Fruit fly (Drosophila melanogaster): ENCODE results near the gene CDase.

CDase gene

DNA sequence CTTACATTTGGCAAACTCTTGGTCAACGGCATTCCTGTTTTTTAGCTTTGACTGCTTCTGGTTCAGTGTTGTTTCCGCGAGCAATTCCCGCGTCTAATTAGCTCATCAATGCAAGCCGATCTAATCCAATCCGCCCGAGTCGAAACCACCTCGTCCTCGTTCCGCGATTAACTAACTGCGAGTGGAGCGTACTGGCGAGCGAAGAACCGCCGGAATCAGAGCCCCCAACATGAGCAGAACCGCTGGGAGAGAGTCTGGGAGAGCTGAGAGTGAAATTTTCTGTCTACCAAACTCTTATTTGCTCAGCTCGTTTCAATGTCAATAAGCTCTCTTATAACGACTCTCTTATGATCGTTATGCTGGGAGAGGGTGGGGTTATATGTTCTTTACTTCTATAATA, 9.1 kb upstream of the CDase start (continued):
- TF ChIP-seq Sp1 (GFP tag; optimal IDR thresholded peaks at IDR 0.05) (peak; percentile 66), pan (optimal IDR thresholded peaks at IDR 0.05) (no peak), sage (GFP tag; optimal IDR thresholded peaks at IDR 0.05) (peak; percentile 93), CG9705 (GFP tag; optimal IDR thresholded peaks at IDR 0.05) (peak; percentile 29), sv (GFP tag; optimal IDR thresholded peaks at IDR 0.05) (peak; percentile 63), Abd-B (GFP tag; optimal IDR thresholded peaks at IDR 0.05) (no peak), Hr83 (GFP tag; optimal IDR thresholded peaks at IDR 0.05; ENCODE audit: poor library complexity, severe bottlenecking) (peak; percentile 100), dl (GFP tag; optimal IDR thresholded peaks at IDR 0.05; ENCODE audit: insufficient read depth in 1 of 2, partially characterized antibody in 2 of 2) (peak; percentile 95 to 97), rgr (GFP tag; optimal IDR thresholded peaks at IDR 0.05) (peak; percentile 95), OdsH (GFP tag; optimal IDR thresholded peaks at IDR 0.05) (peak; percentile 88)

DNA sequence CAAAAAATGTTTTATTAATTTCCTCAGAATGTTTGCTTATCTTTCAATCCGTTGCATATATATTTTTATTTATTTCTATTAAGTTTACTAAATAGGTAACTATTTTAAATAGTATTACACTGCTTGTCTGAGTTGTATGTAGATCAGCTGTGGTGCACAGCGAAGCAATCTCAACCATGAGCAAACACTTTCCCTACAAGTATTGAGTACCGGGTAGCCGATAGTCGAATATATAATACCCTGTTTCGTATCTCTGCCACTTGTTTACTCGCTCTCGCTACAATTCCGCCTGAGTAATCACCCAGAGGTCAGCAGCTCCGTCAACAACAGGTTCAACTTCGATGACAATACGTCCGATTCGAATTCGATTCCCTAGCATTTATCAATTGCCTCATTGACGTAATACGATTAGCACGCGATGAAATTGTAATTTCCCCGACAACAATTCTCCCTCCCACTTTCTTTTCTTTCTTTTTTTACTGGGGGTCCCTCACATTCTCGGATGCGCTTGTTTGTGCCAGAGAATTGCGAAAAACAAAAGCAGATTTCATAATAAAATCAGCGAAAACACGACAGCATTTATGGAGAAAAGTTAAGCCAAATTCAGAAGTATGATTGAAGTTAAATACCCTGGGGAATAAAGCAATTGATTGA, 8.5 kb upstream of the CDase start:
- TF ChIP-seq tai (GFP tag; optimal IDR thresholded peaks at IDR 0.05) (no peak), Hnf4 (GFP tag; optimal IDR thresholded peaks at IDR 0.05) (no peak), pan (optimal IDR thresholded peaks at IDR 0.05) (no peak), Rel (GFP tag; optimal IDR thresholded peaks at IDR 0.05) (no peak), Rel (tag; optimal IDR thresholded peaks at IDR 0.05) (peak; percentile 97)

DNA sequence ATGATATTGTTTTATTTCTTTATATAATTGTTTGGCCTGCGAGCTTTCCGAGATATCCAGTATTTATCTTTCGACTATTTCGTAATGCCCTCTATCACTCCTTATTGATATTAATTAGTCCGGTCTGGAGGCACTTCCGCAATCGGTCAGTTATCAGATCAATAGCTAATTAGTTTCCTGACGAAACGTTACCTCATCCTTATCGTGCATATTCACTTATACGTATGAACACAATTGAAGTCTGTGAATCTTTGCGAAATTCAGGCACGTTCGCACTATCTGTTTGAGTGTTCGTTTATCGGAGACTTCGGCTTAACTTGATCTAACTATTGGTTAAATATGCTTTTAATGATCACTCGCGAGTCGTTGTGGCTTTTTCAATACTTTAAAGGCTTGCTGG, 6.1 kb upstream of the CDase start:
- no peak for TF ChIP-seq Dfd (GFP tag; optimal IDR thresholded peaks at IDR 0.05)
- TF ChIP-seq usp (GFP tag; optimal IDR thresholded peaks at IDR 0.05): no peak
- no peak for TF ChIP-seq CrebA (GFP tag; optimal IDR thresholded peaks at IDR 0.05; ENCODE audit: borderline replicate concordance)
- no peak for TF ChIP-seq GATAd (GFP tag; optimal IDR thresholded peaks at IDR 0.05)
- TF ChIP-seq CG32264 (GFP tag; optimal IDR thresholded peaks at IDR 0.05): no peak
- no peak for TF ChIP-seq Mio (GFP tag; optimal IDR thresholded peaks at IDR 0.05)
- TF ChIP-seq Vsx2 (GFP tag; optimal IDR thresholded peaks at IDR 0.05; ENCODE audit: partially characterized antibody): no peak
- TF ChIP-seq fru (GFP tag; optimal IDR thresholded peaks at IDR 0.05): no peak
- no peak for TF ChIP-seq tai (GFP tag; optimal IDR thresholded peaks at IDR 0.05)
- TF ChIP-seq N (GFP tag; optimal IDR thresholded peaks at IDR 0.05): no peak
- no peak for TF ChIP-seq Myc (optimal IDR thresholded peaks at IDR 0.05)
- no peak for TF ChIP-seq HLH106 (tag; optimal IDR thresholded peaks at IDR 0.05)
- no peak for TF ChIP-seq OdsH (GFP tag; optimal IDR thresholded peaks at IDR 0.05)
- no peak for TF ChIP-seq Hr78 (GFP tag; optimal IDR thresholded peaks at IDR 0.05)
- TF ChIP-seq Sp1 (GFP tag; optimal IDR thresholded peaks at IDR 0.05): no peak
- TF ChIP-seq dsf (GFP tag; optimal IDR thresholded peaks at IDR 0.05; ENCODE audit: borderline replicate concordance): no peak

dm6 chr3R:30454442-30454841, 4.9 kb upstream of the CDase start:
- TF ChIP-seq jim (GFP tag; optimal IDR thresholded peaks at IDR 0.05): peak; percentile 45
- peak in 1 of 2 experiments; percentile 52 for TF ChIP-seq foxo (GFP tag; optimal IDR thresholded peaks at IDR 0.05)
- TF ChIP-seq lola (GFP tag; optimal IDR thresholded peaks at IDR 0.05): no peak
- no peak for TF ChIP-seq CG9705 (GFP tag; optimal IDR thresholded peaks at IDR 0.05)
- TF ChIP-seq h (GFP tag; optimal IDR thresholded peaks at IDR 0.05): peak; percentile 81
- TF ChIP-seq fru (GFP tag; optimal IDR thresholded peaks at IDR 0.05): peak; percentile 60
- peak; percentile 19 for TF ChIP-seq br (GFP tag; optimal IDR thresholded peaks at IDR 0.05)
- no peak for TF ChIP-seq usp (GFP tag; optimal IDR thresholded peaks at IDR 0.05)
- peak; percentile 34 for TF ChIP-seq OdsH (GFP tag; optimal IDR thresholded peaks at IDR 0.05)
- TF ChIP-seq CG32264 (GFP tag; optimal IDR thresholded peaks at IDR 0.05): peak; percentile 39
- no peak for TF ChIP-seq woc (GFP tag; optimal IDR thresholded peaks at IDR 0.05)
- TF ChIP-seq N (GFP tag; optimal IDR thresholded peaks at IDR 0.05): no peak
- TF ChIP-seq Jra (GFP tag; optimal IDR thresholded peaks at IDR 0.05): no peak
- TF ChIP-seq Hr83 (GFP tag; optimal IDR thresholded peaks at IDR 0.05; ENCODE audit: poor library complexity, severe bottlenecking): peak; percentile 99
- peak; percentile 41 for TF ChIP-seq HLH106 (tag; optimal IDR thresholded peaks at IDR 0.05)
- TF ChIP-seq rgr (GFP tag; optimal IDR thresholded peaks at IDR 0.05): peak; percentile 59
- TF ChIP-seq Vsx2 (GFP tag; optimal IDR thresholded peaks at IDR 0.05; ENCODE audit: partially characterized antibody): no peak
- TF ChIP-seq CrebA (GFP tag; optimal IDR thresholded peaks at IDR 0.05; ENCODE audit: borderline replicate concordance): no peak
- no peak for TF ChIP-seq Rel (GFP tag; optimal IDR thresholded peaks at IDR 0.05)
- TF ChIP-seq Rel (tag; optimal IDR thresholded peaks at IDR 0.05): peak; percentile 8
